Fruit fly (Drosophila melanogaster) whole organism, embryonic: Measurements from ENCODE around the gene CG12519.

ENCODE experiments used
- Adf1 ChIP-seq: fragments of 200-800 bp; sonication (Bioruptor generic); IDR thresholded peaks from 2 replicates; pipeline ENCODE4 v1.3.6; 2022; ENCODE audit warnings: missing biosample characterization, missing genetic modification characterization
- Asciz ChIP-seq: fragments of 200-800 bp; sonication (Bioruptor generic); optimal IDR thresholded peaks from 2 replicates; lab custom pipeline; 2017; ENCODE audit warnings: missing biosample characterization, mild to moderate bottlenecking, missing genetic modification characterization, missing genetic modification reagents
- Atf6 ChIP-seq: fragments of 200-800 bp; sonication (Bioruptor generic); IDR thresholded peaks from 2 replicates; pipeline ENCODE4 v1.3.6; 2022; ENCODE audit warnings: missing biosample characterization, missing genetic modification characterization
- B-H1 ChIP-seq: fragments of 200-800 bp; sonication (Bioruptor generic); IDR thresholded peaks from 3 replicates; pipeline ENCODE4 v1.3.6; 2022; ENCODE audit warnings: missing biosample characterization, missing genetic modification characterization
- BEAF-32 ChIP-seq: fragments of 200-800 bp; sonication (Bioruptor generic); optimal IDR thresholded peaks from 3 replicates; lab custom pipeline; 2017; ENCODE audit warnings: missing biosample characterization, missing genetic modification characterization, mild to moderate bottlenecking, moderate library complexity, missing genetic modification reagents
- BtbVII ChIP-seq: fragments of 200-800 bp; sonication (Bioruptor generic); optimal IDR thresholded peaks from 3 replicates; lab custom pipeline; 2017; ENCODE audit warnings: missing biosample characterization, mild to moderate bottlenecking, missing genetic modification characterization
- Bteb2 ChIP-seq: fragments of 200-800 bp; sonication (Bioruptor generic); optimal IDR thresholded peaks from 2 replicates; lab custom pipeline; 2016; ENCODE audit warnings: missing biosample characterization, missing genetic modification characterization
- CG10543 ChIP-seq: fragments of 200-800 bp; sonication (Bioruptor generic); optimal IDR thresholded peaks from 3 replicates; lab custom pipeline; 2017; ENCODE audit warnings: missing biosample characterization, mild to moderate bottlenecking, missing genetic modification characterization, moderate library complexity
- CG12071 ChIP-seq: fragments of 200-800 bp; sonication (Bioruptor generic); optimal IDR thresholded peaks from 3 replicates; lab custom pipeline; 2018; ENCODE audit warnings: missing biosample characterization, mild to moderate bottlenecking, missing genetic modification characterization
- CG12155 ChIP-seq: fragments of 200-800 bp; sonication (Bioruptor generic); optimal IDR thresholded peaks from 3 replicates; lab custom pipeline; 2016; ENCODE audit warnings: missing biosample characterization, missing genetic modification characterization
- CG12219 ChIP-seq: fragments of 200-800 bp; sonication (Bioruptor generic); optimal IDR thresholded peaks from 3 replicates; lab custom pipeline; 2018; ENCODE audit warnings: missing biosample characterization, mild to moderate bottlenecking, missing genetic modification characterization
- CG12391 ChIP-seq: fragments of 200-800 bp; sonication (Bioruptor generic); optimal IDR thresholded peaks from 3 replicates; lab custom pipeline; 2018; ENCODE audit warnings: missing biosample characterization, mild to moderate bottlenecking, missing genetic modification characterization, moderate library complexity
- CG14050 ChIP-seq: fragments of 200-800 bp; sonication (Bioruptor generic); IDR thresholded peaks from 3 replicates; pipeline ENCODE4 v1.3.6; 2022; ENCODE audit warnings: missing biosample characterization, missing genetic modification characterization
- CG17361 ChIP-seq: fragments of 200-800 bp; sonication (Bioruptor generic); IDR thresholded peaks from 3 replicates; pipeline ENCODE4 v1.3.6; 2022; ENCODE audit warnings: missing biosample characterization, missing genetic modification characterization
- CG18011 ChIP-seq: fragments of 200-800 bp; sonication (Bioruptor generic); optimal IDR thresholded peaks from 2 replicates; lab custom pipeline; 2017; ENCODE audit warnings: missing biosample characterization, missing genetic modification characterization, mild to moderate bottlenecking, moderate library complexity, missing genotype
- CG2875 ChIP-seq: fragments of 200-800 bp; sonication (Bioruptor generic); optimal IDR thresholded peaks from 2 replicates; lab custom pipeline; 2017; ENCODE audit warnings: missing biosample characterization, mild to moderate bottlenecking, missing genetic modification characterization, missing genetic modification reagents
- CG2889 ChIP-seq: fragments of 200-800 bp; sonication (Bioruptor generic); IDR thresholded peaks from 3 replicates; pipeline ENCODE4 v1.3.6; 2022; ENCODE audit warnings: missing biosample characterization, missing genetic modification characterization
- CG31388 ChIP-seq: fragments of 200-800 bp; sonication (Bioruptor generic); optimal IDR thresholded peaks from 2 replicates; lab custom pipeline; 2016; ENCODE audit warnings: missing biosample characterization, missing genetic modification characterization
- CG3847 ChIP-seq: fragments of 200-800 bp; sonication (Bioruptor generic); IDR thresholded peaks from 2 replicates; pipeline ENCODE4 v1.3.6; 2022; ENCODE audit warnings: missing biosample characterization, missing genetic modification characterization
- CG4328 ChIP-seq: fragments of 200-800 bp; sonication (Bioruptor generic); optimal IDR thresholded peaks from 3 replicates; lab custom pipeline; 2017; ENCODE audit warnings: missing biosample characterization, missing genetic modification reagents, missing genetic modification characterization
- CG6175 ChIP-seq: fragments of 200-800 bp; sonication (Bioruptor generic); IDR thresholded peaks from 3 replicates; pipeline ENCODE4 v1.3.6; 2022; ENCODE audit warnings: missing biosample characterization, missing genetic modification characterization
- CG6272 ChIP-seq: fragments of 200-800 bp; sonication (Bioruptor generic); IDR thresholded peaks from 2 replicates; pipeline ENCODE4 v1.3.6; 2022; ENCODE audit warnings: missing biosample characterization, missing genetic modification characterization
- CG6765 ChIP-seq: fragments of 200-800 bp; sonication (Bioruptor generic); optimal IDR thresholded peaks from 3 replicates; lab custom pipeline; 2017; ENCODE audit warnings: missing biosample characterization, mild to moderate bottlenecking, missing genetic modification characterization
- CG6854 ChIP-seq: fragments of 200-800 bp; sonication (Bioruptor generic); optimal IDR thresholded peaks from 3 replicates; lab custom pipeline; 2017; ENCODE audit warnings: missing biosample characterization, mild to moderate bottlenecking, missing genetic modification characterization
- CG7839 ChIP-seq: fragments of 200-800 bp; sonication (Bioruptor generic); optimal IDR thresholded peaks from 3 replicates; lab custom pipeline; 2018; ENCODE audit warnings: missing biosample characterization, mild to moderate bottlenecking, missing genetic modification characterization, moderate library complexity
- CG9817 ChIP-seq: fragments of 200-800 bp; sonication (Bioruptor generic); optimal IDR thresholded peaks from 2 replicates; lab custom pipeline; 2018; ENCODE audit warnings: missing biosample characterization, mild to moderate bottlenecking, missing genetic modification characterization, moderate library complexity
- Camta ChIP-seq: fragments of 200-800 bp; sonication (Bioruptor generic); optimal IDR thresholded peaks from 2 replicates; lab custom pipeline; 2016; ENCODE audit warnings: missing biosample characterization, missing genetic modification characterization
- D ChIP-seq, 2 experiments: fragments of 200-800 bp in 1 of 2; fragments of >200 bp in 1 of 2; sonication (Bioruptor generic) in 1 of 2; optimal IDR thresholded peaks; 2 replicates in 1 of 2; 3 replicates in 1 of 2; lab custom pipeline; 2017; ENCODE audit warnings: mild to moderate bottlenecking in 1 of 2, missing biosample characterization in 1 of 2, missing genetic modification characterization in 1 of 2, missing genetic modification reagents in 1 of 2
- Deaf1 ChIP-seq: fragments of 200-800 bp; optimal IDR thresholded peaks from 3 replicates; lab custom pipeline; 2019; ENCODE audit warnings: missing biosample characterization, mild to moderate bottlenecking, missing genetic modification characterization, moderate library complexity
- Dek ChIP-seq: fragments of 200-800 bp; sonication (Bioruptor generic); optimal IDR thresholded peaks from 3 replicates; lab custom pipeline; 2019; ENCODE audit warnings: missing biosample characterization, mild to moderate bottlenecking, missing genetic modification characterization, moderate library complexity
- Doc3 ChIP-seq: fragments of 200-800 bp; sonication (Bioruptor generic); IDR thresholded peaks from 3 replicates; pipeline ENCODE4 v1.3.6; 2022; ENCODE audit warnings: missing biosample characterization, missing genetic modification characterization; ENCODE audit not compliant: partially characterized antibody
- Ets97D ChIP-seq: fragments of 200-800 bp; sonication (Bioruptor generic); optimal IDR thresholded peaks from 3 replicates; lab custom pipeline; 2016; ENCODE audit warnings: missing biosample characterization, missing genetic modification characterization
- H2.0 ChIP-seq: fragments of 200-800 bp; sonication (Bioruptor generic); IDR thresholded peaks from 2 replicates; pipeline ENCODE4 v1.3.6; 2022; ENCODE audit warnings: missing biosample characterization, missing genetic modification characterization
- HmgZ ChIP-seq: fragments of 200-800 bp; sonication (Bioruptor generic); optimal IDR thresholded peaks from 2 replicates; lab custom pipeline; 2018; ENCODE audit warnings: missing biosample characterization, mild to moderate bottlenecking, missing genetic modification characterization
- Max ChIP-seq: fragments of 200-800 bp; sonication (Bioruptor generic); optimal IDR thresholded peaks from 2 replicates; lab custom pipeline; 2016; ENCODE audit warnings: missing biosample characterization, mild to moderate bottlenecking, missing genetic modification characterization
- NC2α ChIP-seq: fragments of 200-800 bp; sonication (Bioruptor generic); optimal IDR thresholded peaks from 2 replicates; lab custom pipeline; 2016; ENCODE audit warnings: missing biosample characterization, missing genetic modification characterization
- NfI ChIP-seq: fragments of 200-800 bp; sonication (Bioruptor generic); optimal IDR thresholded peaks from 3 replicates; lab custom pipeline; 2018; ENCODE audit warnings: missing biosample characterization, mild to moderate bottlenecking, missing genetic modification characterization, moderate library complexity
- Scr ChIP-seq: fragments of 200-800 bp; sonication (Bioruptor generic); IDR thresholded peaks from 2 replicates; pipeline ENCODE4 v1.3.6; 2022; ENCODE audit warnings: missing biosample characterization, missing genetic modification characterization; ENCODE audit not compliant: partially characterized antibody
- Sox102F ChIP-seq: fragments of 200-800 bp; sonication (Bioruptor generic); optimal IDR thresholded peaks from 2 replicates; lab custom pipeline; 2018; ENCODE audit warnings: missing biosample characterization, mild to moderate bottlenecking, missing genetic modification characterization, moderate library complexity
- bigmax ChIP-seq: fragments of 200-800 bp; sonication (Bioruptor generic); optimal IDR thresholded peaks from 2 replicates; lab custom pipeline; 2018; ENCODE audit warnings: missing biosample characterization, mild to moderate bottlenecking, missing genetic modification characterization
- cato ChIP-seq: fragments of 200-800 bp; sonication (Bioruptor generic); optimal IDR thresholded peaks from 2 replicates; lab custom pipeline; 2016; ENCODE audit warnings: missing biosample characterization, missing genetic modification characterization, borderline replicate concordance
- cg ChIP-seq: fragments of 200-800 bp; sonication (Bioruptor generic); optimal IDR thresholded peaks from 3 replicates; lab custom pipeline; 2019; ENCODE audit warnings: missing biosample characterization, mild to moderate bottlenecking, missing genetic modification characterization, moderate library complexity
- danr ChIP-seq: fragments of 200-800 bp; sonication (Bioruptor generic); IDR thresholded peaks from 2 replicates; pipeline ENCODE4 v1.3.6; 2022; ENCODE audit warnings: missing biosample characterization, missing genetic modification characterization
- gem ChIP-seq: fragments of 200-800 bp; sonication (Bioruptor generic); optimal IDR thresholded peaks from 2 replicates; lab custom pipeline; 2019; ENCODE audit warnings: missing biosample characterization, mild to moderate bottlenecking, missing genetic modification characterization, moderate library complexity
- grn ChIP-seq: fragments of 200-800 bp; sonication (Bioruptor generic); optimal IDR thresholded peaks from 3 replicates; lab custom pipeline; 2017; ENCODE audit warnings: missing biosample characterization, missing genetic modification characterization
- h ChIP-seq: fragments of >200 bp; optimal IDR thresholded peaks from 2 replicates; lab custom pipeline; 2017
- jing ChIP-seq: fragments of 200-800 bp; sonication (Bioruptor generic); optimal IDR thresholded peaks from 2 replicates; lab custom pipeline; 2018; ENCODE audit warnings: missing biosample characterization, mild to moderate bottlenecking, missing genetic modification characterization
- kay ChIP-seq: fragments of 200-800 bp; sonication (Bioruptor generic); optimal IDR thresholded peaks from 2 replicates; lab custom pipeline; 2016; ENCODE audit warnings: missing biosample characterization, missing genetic modification characterization
- lmd ChIP-seq: fragments of 200-800 bp; sonication (Bioruptor generic); IDR thresholded peaks from 2 replicates; pipeline ENCODE4 v1.3.6; 2022; ENCODE audit warnings: missing biosample characterization, missing genetic modification characterization
- nmo ChIP-seq: fragments of 200-800 bp; sonication (Bioruptor generic); optimal IDR thresholded peaks from 2 replicates; lab custom pipeline; 2018; ENCODE audit warnings: missing biosample characterization, mild to moderate bottlenecking, missing genetic modification characterization, moderate library complexity

CG12519 gene

dm6 chr3L:19516547-19516946 lies 44.3 kb downstream of the CG12519 start (continued):
- TF ChIP-seq CG9817 (tag; lab: Kevin White, UChicago) (peak; percentile 96), CG31388 (GFP tag; lab: Kevin White, UChicago) (peak; percentile 33), CG12155 (GFP tag; lab: Kevin White, UChicago) (peak; percentile 70), cato (GFP tag; lab: Kevin White, UChicago) (peak; percentile 81), gem (tag; lab: Kevin White, UChicago) (peak; percentile 81), B-H1 (peak; percentile 84), CG18011 (GFP tag; lab: Kevin White, UChicago) (peak; percentile 77), Max (GFP tag; lab: Kevin White, UChicago) (peak; percentile 86), CG7839 (tag; lab: Kevin White, UChicago) (peak; percentile 88), bigmax (peak; percentile 30), CG6272 (GFP tag; lab: Robert Waterston, UW) (peak; percentile 86), Bteb2 (GFP tag; lab: Kevin White, UChicago) (peak; percentile 73), Ets97D (GFP tag; lab: Kevin White, UChicago) (peak; percentile 100), Scr (GFP tag; lab: Robert Waterston, UW) (0 out of 2 replicates have a peak, but pooled peaks have one; percentile 17), CG6854 (GFP tag; lab: Kevin White, UChicago) (peak; percentile 61), Camta (GFP tag; lab: Kevin White, UChicago) (peak; percentile 97), NC2α (GFP tag; lab: Kevin White, UChicago) (peak; percentile 78), grn (GFP tag; lab: Kevin White, UChicago) (no peak), h (lab: Kevin White, UChicago) (no peak), danr (GFP tag; lab: Robert Waterston, UW) (peak; percentile 80), Deaf1 (tag; lab: Kevin White, UChicago) (no peak), lmd (GFP tag; lab: Robert Waterston, UW) (peak; percentile 91), CG17361 (GFP tag; lab: Robert Waterston, UW) (peak; percentile 86), kay (GFP tag; lab: Kevin White, UChicago) (peak; percentile 74), Dek (tag; lab: Kevin White, UChicago) (peak; percentile 84), CG4328 (GFP tag; lab: Kevin White, UChicago) (peak; percentile 90), nmo (GFP tag; lab: Kevin White, UChicago) (peak; percentile 87), Doc3 (no peak), H2.0 (GFP tag; lab: Robert Waterston, UW) (peak; percentile 93), CG2889 (GFP tag; lab: Robert Waterston, UW) (peak; percentile 88), Adf1 (GFP tag; lab: Robert Waterston, UW) (peak; percentile 41; the same call in 1 of the 2 replicates), jing (GFP tag; lab: Kevin White, UChicago) (peak; percentile 77), CG10543 (peak; percentile 87), CG6175 (GFP tag; lab: Robert Waterston, UW) (peak; percentile 91), BtbVII (GFP tag; lab: Kevin White, UChicago) (peak; percentile 74), CG12391 (tag; lab: Kevin White, UChicago) (peak; percentile 74), CG12071 (GFP tag; lab: Kevin White, UChicago) (peak; percentile 82), CG14050 (peak; percentile 73; the same call in 2 of the 3 replicates), Atf6 (GFP tag; lab: Robert Waterston, UW) (peak; percentile 69), CG12219 (peak; percentile 55), Sox102F (GFP tag; lab: Kevin White, UChicago) (peak; percentile 72), D (optimal IDR thresholded peaks at IDR 0.05; lab: Kevin White, UChicago) (no peak), D (GFP tag; optimal IDR thresholded peaks at IDR 0.05; lab: Kevin White, UChicago) (peak; percentile 73), NfI (GFP tag; lab: Kevin White, UChicago) (peak; percentile 93), CG2875 (GFP tag; lab: Kevin White, UChicago) (peak; percentile 85), BEAF-32 (GFP tag; lab: Kevin White, UChicago) (no peak), CG6765 (GFP tag; lab: Kevin White, UChicago) (peak; percentile 90), Asciz (GFP tag; lab: Kevin White, UChicago) (peak; percentile 74), HmgZ (peak; percentile 85), cg (no peak), CG3847 (peak; percentile 90)
